Worm (Caenorhabditis elegans) whole organism, L3 larva: Measurements from ENCODE around the gene sra-34.

Experiments
- ceh-82 ChIP-seq: fragments of 150-350 bp; optimal IDR thresholded peaks from 2 replicates; lab custom pipeline; 2014; ENCODE audit warnings: missing biosample characterization, missing genetic modification characterization
- egl-27 ChIP-seq: sonication (generic microtip); optimal IDR thresholded peaks from 4 replicates; lab custom pipeline; 2017; ENCODE audit warnings: missing biosample characterization, missing genetic modification reagents, missing genetic modification characterization
- elt-2 ChIP-seq: sonication (generic microtip); optimal IDR thresholded peaks from 2 replicates; lab custom pipeline; 2016; ENCODE audit warnings: missing genetic modification reagents, mild to moderate bottlenecking, missing genetic modification characterization, missing compliant biosample characterization
- nhr-11 ChIP-seq: fragments of 150-350 bp; optimal IDR thresholded peaks from 2 replicates; lab custom pipeline; 2014; ENCODE audit warnings: missing biosample characterization, missing genetic modification characterization
- nhr-237 ChIP-seq: fragments of 150-350 bp; optimal IDR thresholded peaks from 2 replicates; lab custom pipeline; 2014; ENCODE audit warnings: missing biosample characterization, missing genetic modification characterization

DNA sequence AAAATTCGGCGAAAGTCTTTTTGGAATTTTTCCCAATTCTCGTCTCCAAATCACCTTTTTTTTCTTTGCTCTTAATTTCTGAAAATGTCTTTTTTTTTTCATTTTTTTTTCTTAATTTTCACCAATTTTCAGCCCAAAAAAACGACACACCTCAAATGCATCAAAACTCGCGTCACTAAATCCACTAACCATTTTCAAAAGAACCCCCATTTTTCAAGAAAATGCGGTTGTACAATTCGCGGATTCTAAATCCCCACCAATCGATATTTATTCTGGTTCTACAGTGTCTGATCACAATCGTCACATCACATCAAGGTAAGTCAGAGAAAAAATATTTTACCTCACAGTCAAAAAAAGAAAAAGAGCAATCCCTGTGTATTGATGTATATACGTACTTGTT is 28.4 kb upstream of the sra-34 start, which contains the start of gene vab-1:
- no peak for TF ChIP-seq ceh-82 (tag; lab: Kevin White, UChicago)
- TF ChIP-seq nhr-11, result no peak
- no peak for TF ChIP-seq egl-27 (tag; lab: Kevin White, UChicago)
- TF ChIP-seq nhr-237 (tag; lab: Kevin White, UChicago), result no peak
- no peak for TF ChIP-seq elt-2 (tag; lab: Kevin White, UChicago)
